Fruit fly (Drosophila melanogaster): ENCODE results near the gene CG5890.
A peak's percentile ranks its signal among the peaks of the same experiment; 100 is the strongest.

The CG5890 gene

DNA sequence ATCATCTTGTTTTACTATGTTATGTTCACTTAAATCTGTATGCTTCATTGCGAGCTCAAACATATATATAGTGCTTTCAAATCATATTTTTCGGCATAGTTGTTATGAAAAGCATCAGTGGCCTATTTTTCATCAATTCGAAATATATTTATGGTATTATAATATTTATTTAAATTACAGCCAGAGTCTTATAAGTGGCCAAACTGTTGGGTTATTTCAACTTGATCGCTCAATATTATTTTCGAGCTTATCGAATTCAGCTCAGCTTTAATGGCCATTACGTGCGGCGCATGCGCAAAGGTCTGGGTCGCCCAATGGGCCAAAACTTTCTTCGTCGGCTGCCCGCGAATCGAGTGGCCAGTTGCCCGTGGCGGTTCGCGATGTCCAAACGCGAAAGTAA lies 41.2 kb downstream of the CG5890 start, which contains the start of gene Mco3:
Gene Mco3, plus strand, starts transcription at position 301 of the 400 bp plus-strand sequence.
- TF ChIP-seq CG12769 (tag; optimal IDR thresholded peaks at IDR 0.05) (no peak), CG6175 (GFP tag; IDR thresholded peaks at IDR 0.05) (no peak), Rx (GFP tag; IDR thresholded peaks at IDR 0.05) (no peak), mam (GFP tag; optimal IDR thresholded peaks at IDR 0.05) (no peak), CG4328 (GFP tag; optimal IDR thresholded peaks at IDR 0.05) (no peak), Ssrp (tag; optimal IDR thresholded peaks at IDR 0.05) (no peak), crc (GFP tag; optimal IDR thresholded peaks at IDR 0.05) (no peak), Nf-YA (GFP tag; IDR thresholded peaks at IDR 0.05) (no peak), stc (GFP tag; IDR thresholded peaks at IDR 0.05) (no peak)

DNA sequence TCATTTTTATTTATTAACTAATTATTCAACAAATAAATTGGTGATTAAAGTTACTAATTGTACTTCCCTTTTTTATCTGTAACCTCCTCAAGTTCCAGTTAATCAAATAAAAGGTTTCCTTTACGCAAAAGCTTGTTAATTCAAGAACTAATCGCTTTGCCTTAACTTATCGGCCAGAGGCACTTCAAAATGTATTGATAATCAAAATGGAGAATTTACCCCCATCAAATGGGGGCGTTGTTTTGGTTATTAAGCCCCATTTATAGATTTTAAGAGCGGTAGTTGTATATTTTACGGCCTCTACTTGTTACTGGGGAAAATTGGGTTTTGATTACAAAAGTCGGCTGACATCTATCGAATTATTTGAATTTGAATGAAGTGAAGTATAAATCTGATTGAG lies 43.7 kb downstream of the CG5890 start, which contains the start of gene CG31091:
Gene CG31091, plus strand, starts transcription at position 214 of the 400 bp plus-strand sequence.
- TF ChIP-seq sr (GFP tag; IDR thresholded peaks at IDR 0.05) (no peak), exex (tag; optimal IDR thresholded peaks at IDR 0.05) (peak; percentile 96), gt (GFP tag; IDR thresholded peaks at IDR 0.05) (no peak), Meics (GFP tag; optimal IDR thresholded peaks at IDR 0.05) (no peak), Hsf (GFP tag; optimal IDR thresholded peaks at IDR 0.05) (no peak), CG13287 (GFP tag; IDR thresholded peaks at IDR 0.05; ENCODE audit: partially characterized antibody) (no peak), CG2129 (GFP tag; IDR thresholded peaks at IDR 0.05; ENCODE audit: partially characterized antibody) (no peak), CG15601 (tag; optimal IDR thresholded peaks at IDR 0.05) (no peak), Med (GFP tag) (no peak), CG3407 (GFP tag; optimal IDR thresholded peaks at IDR 0.05) (no peak), Bdp1 (GFP tag; optimal IDR thresholded peaks at IDR 0.05) (no peak), CG1529 (GFP tag; optimal IDR thresholded peaks at IDR 0.05) (no peak), CG15073 (GFP tag; optimal IDR thresholded peaks at IDR 0.05) (no peak), CG17328 (GFP tag; IDR thresholded peaks at IDR 0.05) (no peak), CG2712 (tag; optimal IDR thresholded peaks at IDR 0.05) (no peak), CG5180 (GFP tag; optimal IDR thresholded peaks at IDR 0.05) (no peak), sug (tag; optimal IDR thresholded peaks at IDR 0.05) (peak; percentile 85), D19A (tag; optimal IDR thresholded peaks at IDR 0.05) (no peak), gem (tag; optimal IDR thresholded peaks at IDR 0.05) (no peak), ase (GFP tag; IDR thresholded peaks at IDR 0.05) (no peak), CG15269 (tag; optimal IDR thresholded peaks at IDR 0.05) (no peak), CG9727 (GFP tag; optimal IDR thresholded peaks at IDR 0.05) (no peak), vnd (GFP tag; IDR thresholded peaks at IDR 0.05; ENCODE audit: partially characterized antibody) (peak; percentile 42; the same call in 1 of the 3 replicates), CG31224 (GFP tag; IDR thresholded peaks at IDR 0.05) (no peak), CG17361 (GFP tag; IDR thresholded peaks at IDR 0.05) (no peak), hkb (optimal IDR thresholded peaks at IDR 0.05) (no peak), hkb (GFP tag; IDR thresholded peaks at IDR 0.05) (no peak), CG4360 (GFP tag; IDR thresholded peaks at IDR 0.05) (no peak), croc (GFP tag; conservative IDR thresholded peaks at IDR 0.05) (no peak), Sry-β (GFP tag; optimal IDR thresholded peaks at IDR 0.05) (no peak), MBD-R2 (GFP tag; IDR thresholded peaks at IDR 0.05) (no peak), Hr39 (optimal IDR thresholded peaks at IDR 0.05) (no peak), gfzf (GFP tag; optimal IDR thresholded peaks at IDR 0.05) (no peak), Blimp-1 (GFP tag; optimal IDR thresholded peaks at IDR 0.05) (no peak), gro (GFP tag; optimal IDR thresholded peaks at IDR 0.05) (peak; percentile 2)
